Fruit fly (Drosophila melanogaster): Measurements from ENCODE around the gene se.

se gene

DNA sequence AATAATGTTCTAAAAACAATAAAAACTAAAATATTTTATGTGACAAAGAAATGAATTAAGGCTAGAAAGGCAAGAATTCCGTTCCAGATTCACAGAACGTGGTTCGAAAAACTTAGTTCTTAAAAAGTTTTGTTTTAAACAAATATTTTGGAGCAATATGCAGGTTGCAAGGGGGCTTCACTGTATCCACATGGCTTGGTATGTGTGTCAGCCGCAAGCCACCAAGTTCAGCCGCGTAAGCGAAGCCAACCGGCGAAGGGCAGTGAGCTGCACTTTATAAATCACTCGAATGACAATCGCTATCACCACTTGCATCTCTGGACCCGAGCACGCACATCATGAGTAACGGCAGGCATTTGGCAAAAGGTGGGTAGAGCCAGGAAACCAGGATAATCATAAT is at the start of gene se:
Gene se, plus strand, starts transcription at position 301 of the 400 bp plus-strand sequence.
- TF ChIP-seq noc (tag; optimal IDR thresholded peaks at IDR 0.05), result no peak

DNA sequence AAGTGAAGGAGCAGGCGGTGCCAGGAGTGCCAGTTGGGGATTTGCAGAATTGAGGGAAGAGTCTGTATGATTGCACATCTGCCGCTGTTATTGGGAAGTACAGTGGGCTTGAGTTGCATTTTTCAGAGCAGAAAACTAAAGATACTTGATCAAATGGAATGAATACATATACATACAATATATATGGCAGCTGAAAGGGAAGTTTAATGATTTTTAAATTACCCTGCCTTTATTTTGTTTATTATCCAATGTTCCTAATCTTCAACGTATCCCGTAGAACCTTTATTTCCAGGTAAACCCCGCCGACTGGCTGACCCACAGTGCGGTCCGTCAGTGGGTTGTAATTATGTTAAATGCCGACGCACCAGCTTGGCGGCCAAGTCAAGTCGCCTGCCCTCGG is 39.4 kb upstream of the se start:
- no peak for TF ChIP-seq noc (tag; optimal IDR thresholded peaks at IDR 0.05)

DNA sequence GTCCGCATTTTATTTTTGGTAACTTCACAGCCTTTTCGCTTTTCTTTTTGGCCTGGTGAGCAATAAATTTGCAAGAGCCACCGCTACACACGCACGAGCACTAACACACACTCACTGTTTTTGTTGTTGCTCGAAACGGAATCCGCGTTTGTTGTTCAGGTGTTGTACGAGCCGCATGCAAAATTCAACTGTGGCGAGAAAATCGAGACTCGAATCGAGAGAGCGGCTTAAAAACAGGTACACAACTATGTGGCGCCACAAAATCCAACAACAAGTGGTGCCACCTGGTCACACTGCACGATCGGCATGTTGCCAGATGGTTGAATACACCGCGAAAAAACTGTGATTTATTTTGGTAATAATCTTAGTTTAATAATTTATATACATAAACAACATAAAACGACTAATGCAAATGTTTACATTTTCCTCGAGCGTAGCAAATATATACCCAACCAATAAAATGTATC is 13.3 kb upstream of the se start, which contains the start of gene CG43163:
Gene CG43163, minus strand, starts transcription at position 172 of the 467 bp plus-strand sequence.
- no peak for TF ChIP-seq noc (tag; optimal IDR thresholded peaks at IDR 0.05)

DNA sequence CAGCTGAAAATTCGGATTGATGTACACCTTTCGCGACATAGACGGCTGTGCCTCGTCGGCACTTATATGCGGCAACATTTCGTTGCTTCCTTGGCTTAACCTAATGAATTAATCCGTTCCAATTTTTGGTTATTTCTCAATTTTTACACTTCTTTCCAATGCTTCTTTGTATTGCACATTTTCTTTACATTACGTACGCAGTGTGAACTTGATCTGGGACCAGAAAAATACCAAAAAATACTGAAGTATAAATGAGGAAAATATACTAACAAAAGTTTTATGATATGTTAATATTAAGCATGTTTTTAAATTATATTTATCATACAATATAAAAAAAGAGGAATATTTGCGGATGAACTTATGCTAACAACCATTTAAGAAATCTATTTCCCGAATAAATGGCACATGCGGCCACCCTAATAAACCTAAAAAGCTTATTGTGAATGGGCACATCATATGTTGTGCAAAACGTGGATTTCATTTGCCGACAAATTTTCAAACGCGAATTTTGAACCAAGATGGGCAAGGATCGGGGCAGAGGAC is 10.7 kb upstream of the se start, which contains the start of the genes ZC3H3 and Pus7:
Gene ZC3H3, minus strand, starts transcription at position 197 of the 543 bp plus-strand sequence.
Gene Pus7, plus strand, starts transcription at position 437 of the 543 bp plus-strand sequence.
- no peak for TF ChIP-seq noc (tag; optimal IDR thresholded peaks at IDR 0.05)

DNA sequence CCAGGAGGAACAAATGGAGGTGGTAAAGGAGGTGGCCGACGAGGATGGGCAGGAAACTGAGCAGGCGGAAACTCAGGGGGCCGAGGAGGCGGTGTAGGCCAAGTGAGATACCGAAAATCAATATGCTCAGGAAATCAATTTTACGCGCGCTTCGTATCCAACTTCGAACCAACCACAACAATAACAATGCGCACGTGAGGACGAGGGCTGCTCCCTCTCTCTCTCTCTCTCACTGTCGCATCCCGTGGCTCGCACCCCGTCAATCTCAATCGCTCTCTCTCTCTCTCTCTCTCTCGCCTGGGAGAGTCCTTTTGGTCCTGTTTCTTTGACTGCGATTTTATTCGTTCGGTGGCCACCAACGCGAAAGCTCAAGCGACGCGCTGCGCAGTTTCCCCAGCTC is 7.9 kb upstream of the se start, which contains the start of gene CG6765:
Gene CG6765, plus strand, starts transcription at position 340 of the 400 bp plus-strand sequence.
- no peak for TF ChIP-seq noc (tag; optimal IDR thresholded peaks at IDR 0.05)

DNA sequence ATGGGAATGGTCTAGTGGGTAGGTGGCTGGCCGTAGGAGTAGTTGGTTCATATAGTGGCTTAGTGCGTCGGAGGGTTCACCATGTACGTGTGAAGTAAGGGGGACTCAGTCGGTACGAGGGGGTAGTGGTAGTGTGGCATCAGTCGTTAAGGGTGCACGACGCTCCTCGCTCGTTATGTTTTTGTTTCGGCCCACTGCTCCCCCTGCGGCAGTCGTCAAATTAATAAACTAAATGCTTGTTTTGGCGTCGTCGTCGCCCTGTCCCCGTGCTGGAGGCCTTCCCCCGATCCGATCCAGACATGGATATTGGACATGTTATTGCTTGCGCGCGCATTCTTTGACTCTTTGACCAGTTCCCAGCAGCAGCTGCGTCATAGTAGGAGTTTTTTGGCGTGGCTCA is 7.1 kb upstream of the se start:
- no peak for TF ChIP-seq noc (tag; optimal IDR thresholded peaks at IDR 0.05)

DNA sequence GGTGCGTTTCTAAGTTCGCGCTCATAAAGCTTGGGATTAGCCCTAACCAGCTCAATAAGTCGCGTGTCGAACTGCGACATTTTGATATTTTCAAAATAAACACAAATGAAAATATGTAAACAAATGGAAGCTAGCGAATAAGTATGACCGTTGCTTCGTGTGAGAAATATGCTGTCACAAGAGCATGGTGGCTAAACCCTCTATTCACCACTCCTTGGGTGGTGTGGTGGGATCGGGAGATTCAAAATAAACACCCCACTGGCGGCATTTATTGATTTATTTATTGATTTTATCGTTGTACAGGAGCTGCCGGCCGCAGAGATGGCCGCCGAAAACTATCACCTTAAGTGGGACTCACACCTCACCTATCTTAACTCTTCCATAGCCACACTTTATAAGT is 5.6 kb upstream of the se start, which contains the start of gene CG6683:
Gene CG6683, minus strand, starts transcription at position 154 of the 400 bp plus-strand sequence.
- TF ChIP-seq noc (tag; optimal IDR thresholded peaks at IDR 0.05), result no peak

DNA sequence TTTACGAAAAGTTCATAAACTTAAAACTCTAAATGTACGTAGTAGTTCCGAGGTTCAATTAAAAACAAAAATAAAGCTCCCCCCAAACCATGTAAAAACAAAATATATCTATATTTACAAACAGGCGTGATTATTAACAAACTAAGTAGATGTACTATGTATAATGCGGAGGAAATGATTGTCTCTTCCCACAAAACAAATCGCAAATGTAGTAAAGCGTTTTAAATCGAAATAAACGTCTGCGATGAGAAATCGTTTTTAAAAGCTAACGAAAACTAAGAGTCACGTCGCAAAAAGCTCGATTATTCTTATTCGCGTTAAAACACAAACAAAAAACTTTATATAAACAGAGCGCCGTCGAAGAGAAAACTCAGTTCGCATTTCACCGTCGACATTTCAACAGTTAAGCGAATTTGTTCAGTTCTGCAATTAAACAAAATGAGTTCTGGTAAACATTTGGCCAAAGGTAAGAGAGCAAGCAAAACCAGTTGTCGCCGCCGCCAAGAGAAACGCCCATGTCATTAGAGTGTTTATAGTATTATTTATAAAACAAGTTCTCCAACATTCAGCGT is 1.8 kb upstream of the se start, which contains the start of gene GstO3:
Gene GstO3, plus strand, starts transcription at position 370 of the 572 bp plus-strand sequence.
- TF ChIP-seq noc (tag; optimal IDR thresholded peaks at IDR 0.05), result no peak

DNA sequence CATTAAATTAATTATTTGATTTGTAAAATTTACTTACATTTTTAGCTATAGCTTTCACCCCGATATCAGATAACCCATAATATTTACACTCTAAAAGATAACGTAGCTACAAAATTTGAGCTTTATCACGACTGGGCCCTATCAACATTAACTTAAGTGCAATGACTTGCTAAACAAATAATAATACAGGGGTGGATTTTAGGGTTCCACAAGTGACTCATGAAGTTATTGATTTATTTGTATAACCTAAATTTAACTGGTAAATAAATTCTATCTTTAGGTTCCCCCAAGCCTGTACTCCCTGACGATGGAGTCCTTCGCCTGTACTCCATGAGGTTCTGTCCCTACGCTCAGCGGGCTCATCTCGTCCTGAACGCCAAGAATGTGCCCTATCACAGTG is 1.1 kb upstream of the se start:
- TF ChIP-seq noc (tag; optimal IDR thresholded peaks at IDR 0.05), result peak; percentile 23

DNA sequence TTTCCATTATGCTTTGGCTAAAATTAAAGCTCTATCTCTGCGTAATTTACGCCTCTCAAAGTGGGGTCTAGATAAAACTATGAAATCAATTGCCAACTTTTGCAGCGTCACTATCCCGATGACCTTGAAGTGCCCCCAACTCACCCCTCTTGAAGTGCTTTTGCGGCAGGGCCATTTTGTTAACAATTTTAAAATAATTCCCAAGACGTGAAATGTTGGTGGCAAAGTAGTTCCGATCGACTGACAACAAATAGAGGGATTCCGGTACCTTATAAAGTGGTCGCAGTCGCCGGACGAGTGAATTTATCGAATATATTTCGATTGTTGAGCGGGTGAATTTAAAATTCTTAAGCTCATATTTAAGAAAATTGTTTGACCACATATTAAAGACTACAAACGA is 2.9 kb downstream of the se start, which contains the start of gene GstO2:
Gene GstO2, minus strand, starts transcription at position 245 of the 400 bp plus-strand sequence.
- peak; percentile 28 for TF ChIP-seq noc (tag; optimal IDR thresholded peaks at IDR 0.05)

DNA sequence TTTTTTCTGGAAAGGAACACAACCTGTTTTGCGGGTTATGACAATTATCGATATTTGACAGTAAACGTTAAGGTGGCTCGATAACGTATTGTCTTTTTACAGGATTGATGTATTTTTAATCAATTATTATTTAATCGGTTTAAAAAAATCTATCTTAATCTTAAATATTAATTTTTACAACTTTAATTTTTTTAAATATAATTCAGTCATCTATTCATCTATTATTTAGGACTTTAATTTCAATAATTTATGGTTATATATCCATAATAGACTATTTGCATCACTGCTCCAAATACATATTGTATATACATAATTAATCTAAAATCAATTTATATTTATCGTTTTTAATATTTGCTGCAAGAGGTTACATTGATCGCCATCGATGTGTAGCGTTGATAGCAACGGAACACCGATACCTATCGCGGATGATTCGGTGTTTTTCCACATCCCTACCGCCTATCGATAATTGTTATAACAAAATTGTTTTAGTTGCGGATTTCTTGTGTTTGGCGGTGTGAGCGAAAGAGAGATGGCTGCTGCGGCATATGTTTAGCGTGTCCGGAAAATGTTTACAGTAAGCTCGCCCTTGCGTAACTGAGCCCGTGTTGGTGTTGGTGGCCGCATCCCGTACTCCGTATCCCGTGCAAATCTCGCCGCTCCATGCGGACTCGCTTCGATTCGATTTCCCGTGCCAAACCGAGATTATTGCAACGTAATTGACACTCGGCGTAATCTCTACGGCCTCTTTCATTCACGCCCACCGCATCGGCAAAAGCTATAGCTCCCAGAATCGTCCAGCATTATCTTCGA is 4.7 kb downstream of the se start, which contains the start of the genes GstO1 and foi:
Gene GstO1, minus strand, starts transcription at position 51 of the 810 bp plus-strand sequence.
Gene foi, plus strand, starts transcription at position 429 of the 810 bp plus-strand sequence.
- TF ChIP-seq noc (tag; optimal IDR thresholded peaks at IDR 0.05), result no peak

DNA sequence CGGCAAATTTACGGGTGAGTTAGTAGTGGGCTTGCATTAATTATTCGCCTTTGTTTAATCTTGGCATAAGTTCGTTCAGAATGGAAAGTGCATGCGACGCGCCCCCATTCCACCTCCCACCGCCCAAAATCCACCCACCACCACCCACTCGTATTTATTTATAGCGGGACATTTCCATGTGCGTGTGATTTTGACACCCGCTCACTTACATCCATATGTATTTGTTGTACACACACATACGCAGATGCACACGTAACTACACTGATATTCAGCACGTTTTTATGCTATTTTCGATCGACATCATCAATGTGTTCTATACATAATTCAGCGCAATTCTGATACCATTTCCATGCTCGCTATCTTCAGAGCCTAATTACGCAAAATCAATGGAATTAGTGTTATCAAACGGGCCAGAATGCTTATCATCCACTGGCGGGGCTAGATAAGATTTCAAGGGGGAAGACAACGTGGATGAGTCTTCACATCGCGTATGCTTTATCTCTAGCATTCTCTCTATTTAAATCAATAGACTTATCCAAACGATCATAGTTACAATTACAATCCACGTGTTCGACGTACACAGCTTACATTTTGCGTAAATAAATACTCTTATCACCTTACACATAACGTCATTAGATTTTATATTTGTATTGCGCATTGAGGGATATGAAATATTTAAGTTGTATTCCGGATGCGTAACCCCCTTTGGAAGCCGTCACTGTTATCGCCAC is 5.5 kb downstream of the se start:
- peak; percentile 92 for TF ChIP-seq noc (tag; optimal IDR thresholded peaks at IDR 0.05)

DNA sequence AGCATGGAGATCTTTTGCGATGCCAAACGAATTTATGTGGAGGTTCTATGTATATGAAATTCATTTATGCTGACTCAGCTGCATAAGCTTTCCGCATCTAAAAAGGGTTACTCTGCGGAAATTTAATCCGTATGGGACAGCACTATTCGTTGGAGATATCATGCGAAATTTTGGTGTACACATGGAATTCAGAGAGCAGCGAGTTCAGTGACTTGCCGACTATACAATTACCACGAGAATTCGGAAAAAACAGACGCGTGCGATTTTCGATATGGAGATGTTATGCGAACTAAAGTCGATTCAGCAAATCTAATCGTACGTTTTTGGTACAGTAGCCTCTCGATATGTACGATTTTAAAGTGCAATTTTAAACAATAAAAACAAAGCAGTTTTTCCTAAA is 7.5 kb downstream of the se start:
- TF ChIP-seq noc (tag; optimal IDR thresholded peaks at IDR 0.05), result no peak

DNA sequence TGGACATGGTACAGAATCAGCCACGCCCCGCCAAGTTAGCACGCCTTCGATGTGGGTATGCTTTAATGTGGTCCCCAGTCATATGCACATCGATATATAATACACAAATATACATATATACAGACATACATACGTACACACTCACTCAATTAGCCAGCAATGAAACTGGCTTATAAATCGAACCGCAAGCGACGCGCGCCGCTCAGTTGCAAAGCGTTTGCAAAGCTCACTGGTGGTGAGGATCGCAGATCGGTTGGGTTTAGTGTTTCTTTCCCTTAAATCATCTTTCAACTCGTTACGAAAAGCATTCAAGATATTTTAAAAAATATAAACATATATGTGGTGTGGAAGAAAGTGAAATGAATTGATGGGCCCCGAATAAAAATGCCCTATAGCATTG is 8.2 kb downstream of the se start:
- no peak for TF ChIP-seq noc (tag; optimal IDR thresholded peaks at IDR 0.05)

DNA sequence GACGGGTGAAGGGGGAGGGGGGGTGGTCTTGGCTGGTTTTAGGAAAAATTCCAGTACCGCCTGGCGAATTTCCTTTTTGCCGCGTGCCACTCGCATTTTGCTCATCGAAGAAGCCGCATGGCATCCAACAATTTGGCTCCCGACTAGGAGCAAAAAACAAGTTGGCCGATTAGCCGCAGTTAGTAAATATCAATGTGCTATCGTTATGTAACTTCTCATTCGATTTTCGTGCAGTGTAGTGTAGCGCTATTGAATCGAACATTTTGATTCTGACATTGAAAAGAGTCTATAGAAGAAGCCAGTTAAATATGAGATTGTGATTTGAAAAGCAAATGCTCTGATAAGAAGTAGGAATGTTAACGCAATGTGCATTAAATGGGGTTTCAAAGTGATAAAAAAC is 9.3 kb downstream of the se start:
- TF ChIP-seq noc (tag; optimal IDR thresholded peaks at IDR 0.05), result no peak

All from whole organism, larva.